Worm (Caenorhabditis elegans) whole organism, L2 larva: ENCODE data around the gene egrh-2.

Source experiments
- ama-1 ChIP-seq: fragments of 150-350 bp; optimal IDR thresholded peaks from 2 replicates; lab custom pipeline; 2018; ENCODE audit warnings: inconsistent platforms
- elt-1 ChIP-seq: fragments of 150-350 bp; optimal IDR thresholded peaks from 2 replicates; lab custom pipeline; 2014; ENCODE audit warnings: missing biosample characterization, missing genetic modification characterization
- nhr-12 ChIP-seq: fragments of 150-350 bp; optimal IDR thresholded peaks from 2 replicates; lab custom pipeline; 2014; ENCODE audit warnings: missing biosample characterization, missing genetic modification characterization
- zag-1 ChIP-seq: fragments of 150-350 bp; optimal IDR thresholded peaks from 2 replicates; lab custom pipeline; 2014; ENCODE audit warnings: missing biosample characterization, missing genetic modification characterization

DNA sequence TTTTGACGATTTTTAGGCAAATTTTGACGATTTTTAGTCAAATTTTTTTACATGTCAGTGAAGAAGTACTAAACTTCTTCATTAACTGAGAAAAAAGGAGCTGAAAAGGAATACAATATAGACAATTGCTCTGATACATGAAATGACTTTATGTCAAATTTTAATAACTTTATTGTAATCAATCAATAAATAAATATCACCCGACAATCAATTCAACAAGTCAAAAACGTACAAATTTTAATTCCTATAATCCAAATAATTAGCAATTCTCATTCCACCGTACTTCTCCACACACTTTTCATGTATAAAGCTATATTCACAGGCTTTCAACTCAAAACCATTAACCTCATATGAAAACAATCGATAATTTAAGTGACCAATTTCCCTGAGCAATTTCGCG lies 48.3 kb upstream of the egrh-2 start:
- TF ChIP-seq elt-1 (no peak), nhr-12 (no peak), ama-1 (no peak), zag-1 (tag; lab: Kevin White, UChicago) (no peak)
